Worm (Caenorhabditis elegans) whole organism, L2 larva: ENCODE measurements around the gene srj-54.

Experiments
- R02D3.7 ChIP-seq: fragments of 150-350 bp; optimal IDR thresholded peaks from 2 replicates; lab custom pipeline; 2014; ENCODE audit warnings: missing biosample characterization, missing genetic modification characterization
- elt-1 ChIP-seq: fragments of 150-350 bp; optimal IDR thresholded peaks from 2 replicates; lab custom pipeline; 2014; ENCODE audit warnings: missing biosample characterization, missing genetic modification characterization
- fos-1 ChIP-seq: fragments of 150-350 bp; optimal IDR thresholded peaks from 2 replicates; lab custom pipeline; 2014; ENCODE audit warnings: missing biosample characterization, missing genetic modification characterization
- nhr-12 ChIP-seq: fragments of 150-350 bp; optimal IDR thresholded peaks from 2 replicates; lab custom pipeline; 2014; ENCODE audit warnings: missing biosample characterization, missing genetic modification characterization
- nhr-237 ChIP-seq: fragments of 150-350 bp; optimal IDR thresholded peaks from 2 replicates; lab custom pipeline; 2014; ENCODE audit warnings: missing biosample characterization, missing genetic modification characterization
- nhr-77 ChIP-seq: fragments of 150-350 bp; optimal IDR thresholded peaks from 2 replicates; lab custom pipeline; 2014; ENCODE audit warnings: missing biosample characterization, missing genetic modification characterization
- snpc-4 ChIP-seq: fragments of 150-350 bp; optimal IDR thresholded peaks from 2 replicates; lab custom pipeline; 2014; ENCODE audit warnings: missing biosample characterization, missing genetic modification characterization

DNA sequence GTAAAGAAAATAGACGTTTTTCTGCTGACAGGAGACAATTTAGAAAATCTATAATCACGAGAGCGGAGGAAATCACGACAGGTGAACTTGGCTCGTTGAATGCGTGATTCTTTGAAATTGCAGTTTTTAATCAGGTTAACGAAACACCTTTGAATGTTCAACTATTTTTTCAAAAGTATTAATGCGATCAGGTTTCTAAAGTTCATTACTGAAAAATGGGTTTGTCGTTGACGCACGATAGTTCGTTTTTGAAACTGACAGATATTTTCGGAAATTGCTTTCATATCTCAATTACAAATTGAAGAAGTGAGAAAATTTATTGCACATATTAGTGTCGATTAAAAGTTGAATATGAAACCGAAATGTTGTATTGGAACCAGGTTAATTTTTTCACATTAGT is 43.7 kb downstream of the srj-54 start, which contains the start of gene F54E2.5:
- TF ChIP-seq fos-1 (tag; lab: Kevin White, UChicago): no peak
- TF ChIP-seq nhr-237 (tag; lab: Kevin White, UChicago): no peak
- no peak for TF ChIP-seq R02D3.7
- no peak for TF ChIP-seq nhr-77 (tag; lab: Kevin White, UChicago)
- no peak for TF ChIP-seq nhr-12 (tag; lab: Kevin White, UChicago)
- no peak for TF ChIP-seq elt-1 (tag; lab: Kevin White, UChicago)
- no peak for TF ChIP-seq snpc-4
